Worm (Caenorhabditis elegans) whole organism, L4/young adult: ENCODE data around the gene F32D8.15.

Source experiments
- W03F9.2 ChIP-seq: fragments of 150-350 bp; optimal IDR thresholded peaks from 2 replicates; lab custom pipeline; 2014; ENCODE audit warnings: missing biosample characterization, missing genetic modification characterization
- dao-5 ChIP-seq: sonication (generic microtip); optimal IDR thresholded peaks from 2 replicates; lab custom pipeline; 2016; ENCODE audit warnings: missing genotype, missing genetic modification characterization, moderate library complexity, missing compliant biosample characterization

DNA sequence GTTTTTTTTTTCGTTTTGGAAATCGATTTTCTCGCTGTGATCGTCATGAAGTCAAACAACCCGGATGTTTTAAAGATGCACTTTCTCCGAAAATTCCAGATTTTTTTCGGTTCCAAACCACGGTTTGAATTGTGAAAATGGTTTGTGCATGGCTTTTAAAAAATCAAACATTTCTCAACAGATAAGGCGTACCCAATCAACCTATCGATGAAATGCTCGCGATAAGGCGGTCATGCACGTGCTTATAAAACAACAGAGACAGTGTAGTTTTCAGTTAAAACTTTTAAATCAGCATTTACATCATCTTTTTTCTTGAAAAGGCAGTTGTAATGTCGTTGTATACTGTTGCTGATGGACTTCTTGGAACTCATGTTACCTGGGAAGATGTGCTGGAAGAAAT lies 28.6 kb downstream of the F32D8.15 start, which contains the start of gene F58B4.5:
- TF ChIP-seq W03F9.2 (peak; percentile 21), dao-5 (no peak)
